Worm (Caenorhabditis elegans) whole organism, L2 larva: ENCODE results near the gene ubxn-5.

Experiments
- F13H6.1 ChIP-seq: sonication (generic microtip); optimal IDR thresholded peaks from 2 replicates; lab custom pipeline; 2016; ENCODE audit warnings: missing genetic modification characterization, missing compliant biosample characterization
- ZK546.5 ChIP-seq: sonication (generic microtip); optimal IDR thresholded peaks from 2 replicates; lab custom pipeline; 2017; ENCODE audit warnings: missing biosample characterization, missing genetic modification characterization
- aly-2 ChIP-seq: fragments of 150-350 bp; optimal IDR thresholded peaks from 2 replicates; lab custom pipeline; 2014; ENCODE audit warnings: missing biosample characterization, missing genetic modification characterization
- ceh-16 ChIP-seq: fragments of 150-350 bp; optimal IDR thresholded peaks from 2 replicates; lab custom pipeline; 2014; ENCODE audit warnings: missing biosample characterization, missing genetic modification characterization
- dmd-4 ChIP-seq: sonication (generic microtip); optimal IDR thresholded peaks from 2 replicates; lab custom pipeline; 2017; ENCODE audit warnings: missing biosample characterization, missing genetic modification characterization
- elt-3 ChIP-seq: sonication (generic microtip); optimal IDR thresholded peaks from 2 replicates; lab custom pipeline; 2017; ENCODE audit warnings: missing biosample characterization, missing genetic modification characterization
- fos-1 ChIP-seq: fragments of 150-350 bp; optimal IDR thresholded peaks from 2 replicates; lab custom pipeline; 2014; ENCODE audit warnings: missing biosample characterization, missing genetic modification characterization
- gmeb-1 ChIP-seq: fragments of 150-350 bp; optimal IDR thresholded peaks from 2 replicates; lab custom pipeline; 2014; ENCODE audit warnings: missing biosample characterization, missing genetic modification characterization
- lin-11 ChIP-seq: fragments of 150-350 bp; sonication (generic microtip); optimal IDR thresholded peaks from 2 replicates; lab custom pipeline; 2014; ENCODE audit warnings: missing biosample characterization, missing genetic modification characterization, inconsistent platforms, mixed read lengths
- mdl-1 ChIP-seq, 2 experiments: fragments of 150-350 bp in 1 of 2; sonication (generic microtip) in 1 of 2; optimal IDR thresholded peaks; 2 replicates each; lab custom pipeline; 2017; ENCODE audit warnings: missing biosample characterization in 2 of 2, missing genetic modification characterization in 2 of 2
- nhr-129 ChIP-seq: fragments of 150-350 bp; optimal IDR thresholded peaks from 2 replicates; lab custom pipeline; 2014; ENCODE audit warnings: missing biosample characterization, missing genetic modification characterization
- nhr-23 ChIP-seq: fragments of 150-350 bp; optimal IDR thresholded peaks from 2 replicates; lab custom pipeline; 2014; ENCODE audit warnings: missing biosample characterization, missing genetic modification reagents, missing genetic modification characterization
- nhr-237 ChIP-seq: fragments of 150-350 bp; optimal IDR thresholded peaks from 2 replicates; lab custom pipeline; 2014; ENCODE audit warnings: missing biosample characterization, missing genetic modification characterization
- nhr-77 ChIP-seq: fragments of 150-350 bp; optimal IDR thresholded peaks from 2 replicates; lab custom pipeline; 2014; ENCODE audit warnings: missing biosample characterization, missing genetic modification characterization
- peb-1 ChIP-seq: fragments of 150-350 bp; optimal IDR thresholded peaks from 2 replicates; lab custom pipeline; 2014; ENCODE audit warnings: missing biosample characterization, missing genetic modification characterization
- sem-4 ChIP-seq: fragments of 150-350 bp; optimal IDR thresholded peaks from 2 replicates; lab custom pipeline; 2014; ENCODE audit warnings: missing biosample characterization, missing genetic modification reagents, missing genetic modification characterization
- sma-9 ChIP-seq, 2 experiments: fragments of 150-350 bp in 1 of 2; sonication (generic microtip) in 1 of 2; optimal IDR thresholded peaks; 2 replicates each; lab custom pipeline; 2014 to 2016; ENCODE audit warnings: missing genetic modification characterization in 2 of 2, mild to moderate bottlenecking in 1 of 2, missing biosample characterization in 1 of 2, missing compliant biosample characterization in 1 of 2, missing genetic modification reagents in 1 of 2, moderate library complexity in 1 of 2
- snpc-4 ChIP-seq: fragments of 150-350 bp; optimal IDR thresholded peaks from 2 replicates; lab custom pipeline; 2014; ENCODE audit warnings: missing biosample characterization, missing genetic modification characterization
- unc-39 ChIP-seq: fragments of 150-350 bp; optimal IDR thresholded peaks from 2 replicates; lab custom pipeline; 2014; ENCODE audit warnings: missing biosample characterization, missing genetic modification characterization
- unc-55 ChIP-seq: fragments of 150-350 bp; sonication (generic microtip); optimal IDR thresholded peaks from 3 replicates; lab custom pipeline; 2014; ENCODE audit warnings: missing biosample characterization, missing genetic modification reagents, missing genetic modification characterization
- unc-62 ChIP-seq: fragments of 150-350 bp; optimal IDR thresholded peaks from 2 replicates; lab custom pipeline; 2014; ENCODE audit warnings: missing biosample characterization, missing genetic modification reagents, missing genetic modification characterization

ubxn-5 gene

ce11 chrII:10194605-10195004, 39.7 kb downstream of the ubxn-5 start, which contains the start of gene srb-6:
Gene srb-6, plus strand, starts transcription at chrII:10194905.
- TF ChIP-seq aly-2 (tag; lab: Kevin White, UChicago) (no peak), nhr-129 (no peak), fos-1 (tag; lab: Kevin White, UChicago) (no peak)

- no peak for TF ChIP-seq F13H6.1 (tag; lab: Kevin White, UChicago)
- TF ChIP-seq unc-55: no peak
- TF ChIP-seq mdl-1 (tag; optimal IDR thresholded peaks at IDR 0.05; lab: Kevin White, UChicago): no peak
- no peak for TF ChIP-seq sma-9 (GFP tag; optimal IDR thresholded peaks at IDR 0.05; lab: Kevin White, UChicago)
- no peak for TF ChIP-seq sma-9 (tag; optimal IDR thresholded peaks at IDR 0.05; lab: Kevin White, UChicago)
- no peak for TF ChIP-seq unc-39 (tag; lab: Kevin White, UChicago)
- TF ChIP-seq nhr-23 (tag; lab: Kevin White, UChicago): no peak
- no peak for TF ChIP-seq dmd-4
- no peak for TF ChIP-seq nhr-237 (tag; lab: Kevin White, UChicago)
- TF ChIP-seq unc-62 (GFP tag; lab: Kevin White, UChicago): no peak
- TF ChIP-seq nhr-77 (tag; lab: Kevin White, UChicago): no peak
- TF ChIP-seq snpc-4 (tag; lab: Kevin White, UChicago): no peak
- no peak for TF ChIP-seq lin-11 (tag; lab: Kevin White, UChicago)
- TF ChIP-seq elt-3: no peak
- no peak for TF ChIP-seq peb-1 (tag; lab: Kevin White, UChicago)
- TF ChIP-seq ceh-16 (tag; lab: Kevin White, UChicago): no peak
- TF ChIP-seq gmeb-1 (tag; lab: Kevin White, UChicago): no peak
- TF ChIP-seq ZK546.5 (tag; lab: Kevin White, UChicago): no peak
Measured at ce11 chrII:10192207-10192606, 42.1 kb downstream of the ubxn-5 start, which contains the start of gene R05H5.7. Gene R05H5.7, plus strand, starts transcription at chrII:10192507.

ce11 chrII:10189369-10189768, 44.9 kb downstream of the ubxn-5 start, which contains the start of gene cdc-25.4:
Gene cdc-25.4, minus strand, starts transcription at chrII:10189469.
- TF ChIP-seq dmd-4: no peak

- TF ChIP-seq sem-4 (tag; lab: Kevin White, UChicago): no peak
Measured at ce11 chrII:10187808-10188207, 46.5 kb downstream of the ubxn-5 start, which contains the start of gene srd-2. Gene srd-2, minus strand, starts transcription at chrII:10187908.
